Worm (Caenorhabditis elegans) whole organism, late embryonic: ENCODE results near the gene unc-53.
A peak's percentile ranks its signal among the peaks of the same experiment; 100 is the strongest.

Experiments
- K02D7.2 ChIP-seq: sonication (generic microtip); optimal IDR thresholded peaks from 2 replicates; lab custom pipeline; 2017; ENCODE audit warnings: mild to moderate bottlenecking, missing genetic modification characterization, missing compliant biosample characterization
- K09A11.1 ChIP-seq: sonication (generic microtip); optimal IDR thresholded peaks from 2 replicates; lab custom pipeline; 2017; ENCODE audit warnings: antibody characterized with exemption, mild to moderate bottlenecking, missing genetic modification characterization, missing compliant biosample characterization; ENCODE audit not compliant: insufficient read depth
- ama-1 ChIP-seq: fragments of 150-350 bp; optimal IDR thresholded peaks from 2 replicates; lab custom pipeline; 2014
- ceh-14 ChIP-seq: sonication (generic microtip); optimal IDR thresholded peaks from 2 replicates; lab custom pipeline; 2016; ENCODE audit warnings: missing genotype, missing genetic modification characterization, missing compliant biosample characterization
- ceh-18 ChIP-seq: sonication (generic microtip); optimal IDR thresholded peaks from 2 replicates; lab custom pipeline; 2016; ENCODE audit warnings: missing genetic modification characterization, missing compliant biosample characterization
- ceh-19 ChIP-seq: fragments of 200-800 bp; sonication (Bioruptor generic); optimal IDR thresholded peaks from 2 replicates; lab custom pipeline; 2018; ENCODE audit warnings: mild to moderate bottlenecking, missing genetic modification characterization, missing compliant biosample characterization
- ceh-2 ChIP-seq: sonication (generic microtip); optimal IDR thresholded peaks from 2 replicates; lab custom pipeline; 2016; ENCODE audit warnings: missing genotype, missing genetic modification characterization, missing compliant biosample characterization
- ceh-24 ChIP-seq: sonication (generic microtip); optimal IDR thresholded peaks from 2 replicates; lab custom pipeline; 2016; ENCODE audit warnings: mild to moderate bottlenecking, missing genetic modification characterization, missing compliant biosample characterization
- ceh-30 ChIP-seq: fragments of 150-350 bp; optimal IDR thresholded peaks from 2 replicates; lab custom pipeline; 2014; ENCODE audit warnings: missing biosample characterization, missing genetic modification characterization
- ceh-31 ChIP-seq: sonication (generic microtip); optimal IDR thresholded peaks from 2 replicates; lab custom pipeline; 2016; ENCODE audit warnings: missing genetic modification characterization, missing compliant biosample characterization
- ceh-34 ChIP-seq: sonication (generic microtip); optimal IDR thresholded peaks from 2 replicates; lab custom pipeline; 2016; ENCODE audit warnings: mild to moderate bottlenecking, missing genetic modification characterization, missing compliant biosample characterization
- ceh-48 ChIP-seq: sonication (generic microtip); optimal IDR thresholded peaks from 2 replicates; lab custom pipeline; 2016; ENCODE audit warnings: missing genetic modification characterization, inconsistent platforms, missing compliant biosample characterization
- che-1 ChIP-seq: sonication (generic microtip); optimal IDR thresholded peaks from 2 replicates; lab custom pipeline; 2016; ENCODE audit warnings: mild to moderate bottlenecking, missing genetic modification characterization, missing compliant biosample characterization
- dve-1 ChIP-seq: sonication (generic microtip); optimal IDR thresholded peaks from 2 replicates; lab custom pipeline; 2017; ENCODE audit warnings: antibody characterized with exemption, mild to moderate bottlenecking, missing genetic modification characterization, missing compliant biosample characterization
- elt-4 ChIP-seq: sonication (generic microtip); optimal IDR thresholded peaks from 2 replicates; lab custom pipeline; 2016; ENCODE audit warnings: missing genetic modification characterization, missing compliant biosample characterization
- eyg-1 ChIP-seq: sonication (generic microtip); optimal IDR thresholded peaks from 2 replicates; lab custom pipeline; 2016; ENCODE audit warnings: missing genotype, missing genetic modification characterization, missing compliant biosample characterization
- fkh-10 ChIP-seq: fragments of 150-350 bp; optimal IDR thresholded peaks from 2 replicates; lab custom pipeline; 2014; ENCODE audit warnings: missing biosample characterization, missing genetic modification reagents, missing genetic modification characterization
- fkh-6 ChIP-seq: sonication (generic microtip); optimal IDR thresholded peaks from 2 replicates; lab custom pipeline; 2016; ENCODE audit warnings: missing genetic modification characterization, missing compliant biosample characterization
- gmeb-2 ChIP-seq: sonication (generic microtip); optimal IDR thresholded peaks from 2 replicates; lab custom pipeline; 2016; ENCODE audit warnings: missing genetic modification characterization, inconsistent platforms, missing compliant biosample characterization
- hlh-13 ChIP-seq: fragments of 200-800 bp; sonication (Bioruptor generic); optimal IDR thresholded peaks from 2 replicates; lab custom pipeline; 2018; ENCODE audit warnings: mild to moderate bottlenecking, missing genetic modification characterization, missing compliant biosample characterization
- hlh-30 ChIP-seq: sonication (generic microtip); optimal IDR thresholded peaks from 2 replicates; lab custom pipeline; 2017; ENCODE audit warnings: antibody characterized with exemption, missing genetic modification characterization, missing compliant biosample characterization; ENCODE audit not compliant: insufficient read depth
- lin-11 ChIP-seq: fragments of 200-800 bp; sonication (Bioruptor generic); optimal IDR thresholded peaks from 2 replicates; lab custom pipeline; 2018; ENCODE audit warnings: mild to moderate bottlenecking, missing genetic modification characterization, missing compliant biosample characterization
- madf-2 ChIP-seq: sonication (generic microtip); optimal IDR thresholded peaks from 2 replicates; lab custom pipeline; 2017; ENCODE audit warnings: missing genetic modification characterization, missing compliant biosample characterization
- mec-3 ChIP-seq: sonication (generic microtip); optimal IDR thresholded peaks from 2 replicates; lab custom pipeline; 2016; ENCODE audit warnings: borderline replicate concordance, missing genetic modification characterization, missing compliant biosample characterization
- nfya-1 ChIP-seq: sonication (generic microtip); optimal IDR thresholded peaks from 2 replicates; lab custom pipeline; 2017; ENCODE audit warnings: missing genetic modification characterization, mild to moderate bottlenecking, missing compliant biosample characterization, antibody characterized with exemption, moderate library complexity
- npax-4 ChIP-seq: sonication (generic microtip); optimal IDR thresholded peaks from 2 replicates; lab custom pipeline; 2016; ENCODE audit warnings: missing genetic modification characterization, missing compliant biosample characterization
- pag-3 ChIP-seq: sonication (generic microtip); optimal IDR thresholded peaks from 2 replicates; lab custom pipeline; 2016; ENCODE audit warnings: missing compliant biosample characterization, missing genetic modification characterization, borderline replicate concordance
- pat-9 ChIP-seq: fragments of 200-800 bp; sonication (Bioruptor generic); optimal IDR thresholded peaks from 2 replicates; lab custom pipeline; 2018; ENCODE audit warnings: mild to moderate bottlenecking, missing genetic modification characterization, moderate library complexity, missing compliant biosample characterization
- pax-1 ChIP-seq: fragments of 150-350 bp; optimal IDR thresholded peaks from 2 replicates; lab custom pipeline; 2014; ENCODE audit warnings: missing biosample characterization, missing genetic modification characterization
- pha-4 ChIP-seq: fragments of 150-350 bp; optimal IDR thresholded peaks from 2 replicates; lab custom pipeline; 2018; ENCODE audit warnings: missing biosample characterization, missing genetic modification reagents, missing genetic modification characterization
- pqm-1 ChIP-seq: sonication (generic microtip); optimal IDR thresholded peaks from 2 replicates; lab custom pipeline; 2016; ENCODE audit warnings: missing genetic modification characterization, missing compliant biosample characterization
- ref-2 ChIP-seq: sonication (generic microtip); optimal IDR thresholded peaks from 2 replicates; lab custom pipeline; 2016; ENCODE audit warnings: missing genetic modification characterization, missing compliant biosample characterization
- rnt-1 ChIP-seq: sonication (generic microtip); optimal IDR thresholded peaks from 2 replicates; lab custom pipeline; 2016; ENCODE audit warnings: missing genetic modification characterization, missing compliant biosample characterization
- sdc-2 ChIP-seq: sonication (generic microtip); optimal IDR thresholded peaks from 2 replicates; lab custom pipeline; 2016; ENCODE audit warnings: missing genotype, missing genetic modification characterization, missing compliant biosample characterization
- syd-9 ChIP-seq: sonication (generic microtip); optimal IDR thresholded peaks from 2 replicates; lab custom pipeline; 2016; ENCODE audit warnings: mild to moderate bottlenecking, missing genetic modification characterization, moderate library complexity, missing compliant biosample characterization
- tbx-7 ChIP-seq: sonication (generic microtip); optimal IDR thresholded peaks from 2 replicates; lab custom pipeline; 2016; ENCODE audit warnings: missing genotype, missing genetic modification characterization, missing compliant biosample characterization
- ttx-3 ChIP-seq: sonication (generic microtip); optimal IDR thresholded peaks from 2 replicates; lab custom pipeline; 2016; ENCODE audit warnings: missing genetic modification reagents, missing genetic modification characterization, missing compliant biosample characterization
- unc-42 ChIP-seq: sonication (generic microtip); optimal IDR thresholded peaks from 2 replicates; lab custom pipeline; 2016; ENCODE audit warnings: missing genotype, missing genetic modification characterization, missing compliant biosample characterization

Gene unc-53

ce11 chrII:11027777-11028176 lies 61.5 kb downstream of the unc-53 start:
- no peak for TF ChIP-seq hlh-13 (GFP tag; lab: Kevin White, UChicago)
- no peak for TF ChIP-seq K09A11.1 (tag; lab: Kevin White, UChicago)
- no peak for TF ChIP-seq madf-2 (tag; lab: Kevin White, UChicago)
- TF ChIP-seq unc-42 (tag; lab: Kevin White, UChicago), result peak; percentile 48

- no peak for TF ChIP-seq elt-4 (tag; lab: Kevin White, UChicago)
- TF ChIP-seq ceh-48 (tag; lab: Kevin White, UChicago), result no peak
- TF ChIP-seq npax-4 (tag; lab: Kevin White, UChicago), result no peak
- TF ChIP-seq ceh-31 (tag; lab: Kevin White, UChicago), result peak; percentile 42
- TF ChIP-seq ceh-14 (tag; lab: Kevin White, UChicago), result no peak
- TF ChIP-seq che-1, result no peak
- TF ChIP-seq tbx-7 (tag; lab: Kevin White, UChicago), result no peak
- TF ChIP-seq, all 69 proteins: peak for 1
Observed at ce11 chrII:11025566-11025965, 63.7 kb downstream of the unc-53 start, which contains the start of gene F33A8.7. Gene F33A8.7, minus strand, starts transcription at chrII:11025666.

- TF ChIP-seq ceh-34 (tag; lab: Kevin White, UChicago), result no peak
- TF ChIP-seq ref-2 (tag; lab: Kevin White, UChicago), result peak; percentile 13
- TF ChIP-seq unc-42 (tag; lab: Kevin White, UChicago), result peak; percentile 19
Observed at ce11 chrII:11022023-11022422, 67.2 kb downstream of the unc-53 start, which contains the start of gene let-858. Gene let-858, plus strand, starts transcription at chrII:11022370.

- TF ChIP-seq ceh-24 (tag; lab: Kevin White, UChicago) (no peak), syd-9 (no peak), elt-4 (tag; lab: Kevin White, UChicago) (no peak), sdc-2 (tag; lab: Kevin White, UChicago) (no peak), fkh-6 (tag; lab: Kevin White, UChicago) (no peak), nfya-1 (tag; lab: Kevin White, UChicago) (no peak), hlh-13 (GFP tag; lab: Kevin White, UChicago) (no peak), ref-2 (tag; lab: Kevin White, UChicago) (no peak), ceh-18 (tag; lab: Kevin White, UChicago) (no peak), mec-3 (tag; lab: Kevin White, UChicago) (no peak), ama-1 (lab: Kevin White, UChicago) (no peak), pat-9 (no peak), pha-4 (no peak)
Observed at ce11 chrII:11020707-11021106, 68.5 kb downstream of the unc-53 start.

- no peak for TF ChIP-seq ceh-14 (tag; lab: Kevin White, UChicago)
Observed at ce11 chrII:11016884-11017283, 72.4 kb downstream of the unc-53 start.

- no peak for TF ChIP-seq lin-11 (tag; lab: Kevin White, UChicago)
- TF ChIP-seq ceh-19 (GFP tag; lab: Kevin White, UChicago), result no peak
- no peak for TF ChIP-seq ref-2 (tag; lab: Kevin White, UChicago)
- TF ChIP-seq ceh-31 (tag; lab: Kevin White, UChicago), result no peak
- no peak for TF ChIP-seq dve-1 (tag; lab: Kevin White, UChicago)
- TF ChIP-seq pqm-1 (tag; lab: Kevin White, UChicago), result no peak
- no peak for TF ChIP-seq rnt-1 (tag; lab: Kevin White, UChicago)
- TF ChIP-seq, all 69 proteins: peak for 0
Observed at ce11 chrII:11016835-11016883, 72.6 kb downstream of the unc-53 start, which contains the start of gene ram-2. Gene ram-2, minus strand, starts transcription at chrII:11016881.

ce11 chrII:11016435-11016834 lies 72.8 kb downstream of the unc-53 start:
- no peak for TF ChIP-seq gmeb-2 (tag; lab: Kevin White, UChicago)
- no peak for TF ChIP-seq ceh-48 (tag; lab: Kevin White, UChicago)
- TF ChIP-seq pax-1 (tag; lab: Kevin White, UChicago), result no peak
- no peak for TF ChIP-seq hlh-13 (GFP tag; lab: Kevin White, UChicago)
- TF ChIP-seq ttx-3 (tag; lab: Kevin White, UChicago), result no peak
- TF ChIP-seq eyg-1 (tag; lab: Kevin White, UChicago), result no peak
- TF ChIP-seq ceh-19 (GFP tag; lab: Kevin White, UChicago), result no peak
- no peak for TF ChIP-seq K09A11.1 (tag; lab: Kevin White, UChicago)
- no peak for TF ChIP-seq che-1
- no peak for TF ChIP-seq ceh-2
- TF ChIP-seq elt-4 (tag; lab: Kevin White, UChicago), result no peak
- no peak for TF ChIP-seq hlh-30
- TF ChIP-seq ceh-30 (tag; lab: Kevin White, UChicago), result no peak
- no peak for TF ChIP-seq mec-3 (tag; lab: Kevin White, UChicago)
- no peak for TF ChIP-seq ceh-14 (tag; lab: Kevin White, UChicago)
- no peak for TF ChIP-seq fkh-10 (GFP tag; lab: Kevin White, UChicago)
- TF ChIP-seq ceh-24 (tag; lab: Kevin White, UChicago), result no peak
- TF ChIP-seq K02D7.2 (tag; lab: Kevin White, UChicago), result no peak
- no peak for TF ChIP-seq pag-3 (tag; lab: Kevin White, UChicago)
- TF ChIP-seq nfya-1 (tag; lab: Kevin White, UChicago), result no peak
- TF ChIP-seq, all 69 proteins: peak for 0
